Fruit fly (Drosophila melanogaster): ENCODE data around the gene CG32365.
A peak's percentile ranks its signal among the peaks of the same experiment; 100 is the strongest.

The CG32365 gene

dm6 chr3L:7842117-7842516 lies 26.7 kb upstream of the CG32365 start (continued):
- TF ChIP-seq sug (tag; optimal IDR thresholded peaks at IDR 0.05), result peak; percentile 29
- no peak for TF ChIP-seq Dref (GFP tag; IDR thresholded peaks at IDR 0.05)

dm6 chr3L:7842537-7842936 lies 26.3 kb upstream of the CG32365 start:
- TF ChIP-seq chif (GFP tag; optimal IDR thresholded peaks at IDR 0.05) (no peak), CG14050 (GFP tag; IDR thresholded peaks at IDR 0.05) (no peak), Awh (GFP tag; IDR thresholded peaks at IDR 0.05) (no peak), Ptx1 (GFP tag; IDR thresholded peaks at IDR 0.05) (no peak), CG12744 (GFP tag; optimal IDR thresholded peaks at IDR 0.05) (no peak), CG12769 (tag; optimal IDR thresholded peaks at IDR 0.05) (peak; percentile 36), Usf (GFP tag; optimal IDR thresholded peaks at IDR 0.05) (no peak), Atf6 (GFP tag; IDR thresholded peaks at IDR 0.05) (0 out of 2 replicates have a peak, but pooled peaks have one; percentile 8), CG31224 (GFP tag; IDR thresholded peaks at IDR 0.05) (no peak), pho (GFP tag; optimal IDR thresholded peaks at IDR 0.05) (no peak), ken (GFP tag; IDR thresholded peaks at IDR 0.05) (no peak), unc-4 (GFP tag; IDR thresholded peaks at IDR 0.05; ENCODE audit: partially characterized antibody) (no peak), Dll (GFP tag; IDR thresholded peaks at IDR 0.05; ENCODE audit: partially characterized antibody) (no peak), exex (tag; optimal IDR thresholded peaks at IDR 0.05) (peak; percentile 50), fd102C (GFP tag; optimal IDR thresholded peaks at IDR 0.05) (no peak), Pdp1 (GFP tag; optimal IDR thresholded peaks at IDR 0.05) (peak in 1 of 2 experiments; percentile 98), CG2129 (GFP tag; IDR thresholded peaks at IDR 0.05; ENCODE audit: partially characterized antibody) (no peak), hkb (optimal IDR thresholded peaks at IDR 0.05) (no peak), hkb (GFP tag; IDR thresholded peaks at IDR 0.05) (no peak), croc (GFP tag; conservative IDR thresholded peaks at IDR 0.05) (no peak), tio (GFP tag; optimal IDR thresholded peaks at IDR 0.05) (no peak), tin (GFP tag; optimal IDR thresholded peaks at IDR 0.05) (no peak), NfI (GFP tag; optimal IDR thresholded peaks at IDR 0.05) (peak; percentile 7), CG4424 (GFP tag; optimal IDR thresholded peaks at IDR 0.05) (no peak), cad (GFP tag; optimal IDR thresholded peaks at IDR 0.05) (no peak), fd3F (GFP tag; optimal IDR thresholded peaks at IDR 0.05) (no peak), Doc3 (GFP tag; IDR thresholded peaks at IDR 0.05; ENCODE audit: partially characterized antibody) (no peak), klu (GFP tag; IDR thresholded peaks at IDR 0.05) (no peak), sd (tag; optimal IDR thresholded peaks at IDR 0.05) (peak; percentile 76), CG4854 (GFP tag; optimal IDR thresholded peaks at IDR 0.05) (no peak), hth (optimal IDR thresholded peaks at IDR 0.05) (no peak), CG3281 (GFP tag; optimal IDR thresholded peaks at IDR 0.05) (no peak), grau (tag; optimal IDR thresholded peaks at IDR 0.05) (no peak), sug (tag; optimal IDR thresholded peaks at IDR 0.05) (no peak), Dek (tag; optimal IDR thresholded peaks at IDR 0.05) (no peak), CG7745 (tag; optimal IDR thresholded peaks at IDR 0.05) (no peak), kah (GFP tag; optimal IDR thresholded peaks at IDR 0.05) (no peak), sens (GFP tag) (peak; percentile 34), nom (GFP tag; optimal IDR thresholded peaks at IDR 0.05) (no peak)

- TF ChIP-seq CG14667 (GFP tag; IDR thresholded peaks at IDR 0.05), result no peak
- no peak for TF ChIP-seq CG12942 (GFP tag; optimal IDR thresholded peaks at IDR 0.05)
- TF ChIP-seq CG12769 (tag; optimal IDR thresholded peaks at IDR 0.05), result peak; percentile 21
- TF ChIP-seq CG10147 (GFP tag; optimal IDR thresholded peaks at IDR 0.05), result no peak
- peak; percentile 20 for TF ChIP-seq sd (tag; optimal IDR thresholded peaks at IDR 0.05)
- TF ChIP-seq Med (GFP tag), result peak; percentile 32
- 0 out of 4 replicates have a peak, but pooled peaks have one; percentile 44 for TF ChIP-seq chinmo (GFP tag; IDR thresholded peaks at IDR 0.05; ENCODE audit: partially characterized antibody)
- no peak for TF ChIP-seq nom (GFP tag; optimal IDR thresholded peaks at IDR 0.05)
- no peak for TF ChIP-seq CG7745 (tag; optimal IDR thresholded peaks at IDR 0.05)
- no peak for TF ChIP-seq HLHmδ (GFP tag; optimal IDR thresholded peaks at IDR 0.05)
- no peak for TF ChIP-seq CG8478 (optimal IDR thresholded peaks at IDR 0.05)
- no peak for TF ChIP-seq Nf-YA (GFP tag; IDR thresholded peaks at IDR 0.05)
- TF ChIP-seq B-H1 (GFP tag; IDR thresholded peaks at IDR 0.05), result no peak
- TF ChIP-seq crol (GFP tag; IDR thresholded peaks at IDR 0.05), result peak; percentile 61
Observed at dm6 chr3L:7844016-7844415, 24.8 kb upstream of the CG32365 start.

Data from whole organism, embryonic.